Fruit fly (Drosophila melanogaster): Measurements from ENCODE around the gene Nelf-A.
A peak's percentile ranks its signal among the peaks of the same experiment; 100 is the strongest.

Gene Nelf-A

dm6 chr3R:21218733-21219165, 4.8 kb upstream of the Nelf-A start, which contains the start of the genes Smyd5 and Oga (continued):
- TF ChIP-seq CG7987 (GFP tag; optimal IDR thresholded peaks at IDR 0.05), result peak; percentile 30
- peak; percentile 63 for TF ChIP-seq gfzf (GFP tag; optimal IDR thresholded peaks at IDR 0.05)
- 0 out of 2 replicates have a peak, but pooled peaks have one; percentile 16 for TF ChIP-seq Ptx1 (GFP tag; IDR thresholded peaks at IDR 0.05)
- TF ChIP-seq CG12104 (GFP tag; optimal IDR thresholded peaks at IDR 0.05), result peak; percentile 13
- TF ChIP-seq az2 (GFP tag; optimal IDR thresholded peaks at IDR 0.05), result peak; percentile 13
- peak; percentile 58 for TF ChIP-seq CG2120 (GFP tag; optimal IDR thresholded peaks at IDR 0.05)
- no peak for TF ChIP-seq abd-A (tag; optimal IDR thresholded peaks at IDR 0.05)
- peak; percentile 48 for TF ChIP-seq CG12391 (tag; optimal IDR thresholded peaks at IDR 0.05)
- TF ChIP-seq CG34224 (GFP tag; IDR thresholded peaks at IDR 0.05; ENCODE audit: partially characterized antibody), result peak; percentile 91
- TF ChIP-seq trem (tag; optimal IDR thresholded peaks at IDR 0.05), result peak; percentile 32
- TF ChIP-seq chn (GFP tag; optimal IDR thresholded peaks at IDR 0.05), result peak; percentile 16
- peak; percentile 1 for TF ChIP-seq CG18011 (GFP tag; optimal IDR thresholded peaks at IDR 0.05)
- TF ChIP-seq eyg (GFP tag; optimal IDR thresholded peaks at IDR 0.05), result no peak
- no peak for TF ChIP-seq D19B (GFP tag; optimal IDR thresholded peaks at IDR 0.05)
- peak; percentile 17 for TF ChIP-seq Camta (GFP tag; optimal IDR thresholded peaks at IDR 0.05)
- peak; percentile 48 for TF ChIP-seq onecut (GFP tag; IDR thresholded peaks at IDR 0.05)
- peak; percentile 2 for TF ChIP-seq CG10431 (GFP tag; optimal IDR thresholded peaks at IDR 0.05)
- TF ChIP-seq CG1647 (GFP tag; optimal IDR thresholded peaks at IDR 0.05), result no peak
- peak; percentile 88 for TF ChIP-seq CG12659 (GFP tag; optimal IDR thresholded peaks at IDR 0.05)
- TF ChIP-seq CG2712 (tag; optimal IDR thresholded peaks at IDR 0.05), result peak; percentile 32
- peak; percentile 26 for TF ChIP-seq CG9609 (GFP tag; optimal IDR thresholded peaks at IDR 0.05)
- TF ChIP-seq BtbVII (GFP tag; optimal IDR thresholded peaks at IDR 0.05), result no peak
- TF ChIP-seq Ada2b (GFP tag; IDR thresholded peaks at IDR 0.05), result no peak
- no peak for TF ChIP-seq tgo (GFP tag; IDR thresholded peaks at IDR 0.05)
- no peak for TF ChIP-seq seq (GFP tag; IDR thresholded peaks at IDR 0.05)
- peak; percentile 52 for TF ChIP-seq CG3847 (GFP tag; IDR thresholded peaks at IDR 0.05)
- no peak for TF ChIP-seq Gsc (GFP tag; IDR thresholded peaks at IDR 0.05)
- TF ChIP-seq CG7963 (GFP tag; IDR thresholded peaks at IDR 0.05; ENCODE audit: partially characterized antibody), result peak; percentile 93
- TF ChIP-seq CG7556 (GFP tag; optimal IDR thresholded peaks at IDR 0.05), result peak; percentile 20
- peak; percentile 91 for TF ChIP-seq Dll (GFP tag; IDR thresholded peaks at IDR 0.05; ENCODE audit: partially characterized antibody)
- TF ChIP-seq Lim3 (GFP tag; IDR thresholded peaks at IDR 0.05), result no peak
- TF ChIP-seq CG13424 (tag; optimal IDR thresholded peaks at IDR 0.05), result peak; percentile 49
- no peak for TF ChIP-seq NC2α (GFP tag; optimal IDR thresholded peaks at IDR 0.05)
- peak; percentile 24; the same call in 1 of the 2 replicates for TF ChIP-seq CG17328 (GFP tag; IDR thresholded peaks at IDR 0.05)
- TF ChIP-seq Myb (GFP tag; optimal IDR thresholded peaks at IDR 0.05), result peak; percentile 94
- no peak for TF ChIP-seq CG1529 (GFP tag; optimal IDR thresholded peaks at IDR 0.05)
- TF ChIP-seq CG16779 (GFP tag; IDR thresholded peaks at IDR 0.05), result no peak
- TF ChIP-seq mld (GFP tag; IDR thresholded peaks at IDR 0.05; ENCODE audit: partially characterized antibody), result peak; percentile 97
- TF ChIP-seq mam (GFP tag; optimal IDR thresholded peaks at IDR 0.05), result peak; percentile 58
- peak; percentile 96 for TF ChIP-seq amos (GFP tag; IDR thresholded peaks at IDR 0.05; ENCODE audit: partially characterized antibody)
- peak; percentile 91 for TF ChIP-seq vnd (GFP tag; IDR thresholded peaks at IDR 0.05; ENCODE audit: partially characterized antibody)
- peak; percentile 1 for TF ChIP-seq Dek (tag; optimal IDR thresholded peaks at IDR 0.05)
- peak; percentile 87 for TF ChIP-seq CG2116 (GFP tag; optimal IDR thresholded peaks at IDR 0.05)
- TF ChIP-seq nerfin-2 (GFP tag; IDR thresholded peaks at IDR 0.05; ENCODE audit: partially characterized antibody), result peak; percentile 93
- TF ChIP-seq CG7839 (tag; optimal IDR thresholded peaks at IDR 0.05), result peak; percentile 30
- TF ChIP-seq CG9727 (GFP tag; optimal IDR thresholded peaks at IDR 0.05), result peak; percentile 12
- TF ChIP-seq pan (optimal IDR thresholded peaks at IDR 0.05), result no peak
- peak in 1 of 2 experiments; percentile 44 for TF ChIP-seq pan (GFP tag; optimal IDR thresholded peaks at IDR 0.05 in 1 of 2, IDR thresholded peaks at IDR 0.05 in 1 of 2)
- TF ChIP-seq D19A (tag; optimal IDR thresholded peaks at IDR 0.05), result no peak
- TF ChIP-seq Doc3 (GFP tag; IDR thresholded peaks at IDR 0.05; ENCODE audit: partially characterized antibody), result peak; percentile 90
